Worm (Caenorhabditis elegans) whole organism, young adult: ENCODE data around the gene smg-3.

Experiments
- B0019.2 ChIP-seq: fragments of 200-800 bp; sonication (Bioruptor generic); conservative IDR thresholded peaks from 2 replicates; pipeline ENCODE4 v1.3.6; 2022; ENCODE audit warnings: missing genetic modification reagents, missing genetic modification characterization, missing compliant biosample characterization
- B0035.1 ChIP-seq: sonication (generic microtip); optimal IDR thresholded peaks from 2 replicates; lab custom pipeline; 2016; ENCODE audit warnings: missing genetic modification characterization, mild to moderate bottlenecking, missing compliant biosample characterization, missing genotype, missing genetic modification reagents
- B0336.3 ChIP-seq: fragments of 200-800 bp; sonication (Bioruptor generic); IDR thresholded peaks from 2 replicates; pipeline ENCODE4 v1.3.6; 2022; ENCODE audit warnings: missing genetic modification characterization, missing compliant biosample characterization
- D2030.7 ChIP-seq: fragments of 200-800 bp; sonication (Bioruptor generic); IDR thresholded peaks from 2 replicates; pipeline ENCODE4 v1.3.6; 2022; ENCODE audit warnings: missing genetic modification reagents, missing genetic modification characterization, missing compliant biosample characterization
- F23B12.7 ChIP-seq: sonication (generic microtip); optimal IDR thresholded peaks from 2 replicates; lab custom pipeline; 2017; ENCODE audit warnings: missing genetic modification characterization, mild to moderate bottlenecking, missing compliant biosample characterization, antibody characterized with exemption, moderate library complexity; ENCODE audit not compliant: insufficient read depth
- F52B5.7 ChIP-seq: sonication (generic microtip); optimal IDR thresholded peaks from 2 replicates; lab custom pipeline; 2016; ENCODE audit warnings: mild to moderate bottlenecking, missing genetic modification characterization, missing compliant biosample characterization
- F55B11.4 ChIP-seq: sonication (generic microtip); optimal IDR thresholded peaks from 2 replicates; lab custom pipeline; 2016; ENCODE audit warnings: missing compliant biosample characterization, missing genetic modification characterization, borderline replicate concordance; ENCODE audit not compliant: insufficient read depth
- K11D2.4 ChIP-seq: fragments of 200-800 bp; sonication (Bioruptor generic); IDR thresholded peaks from 2 replicates; pipeline ENCODE4 v1.3.6; 2022; ENCODE audit warnings: missing genetic modification reagents, missing genetic modification characterization, missing compliant biosample characterization
- K12H6.12 ChIP-seq: fragments of 200-800 bp; sonication (Bioruptor generic); optimal IDR thresholded peaks from 2 replicates; lab custom pipeline; 2018; ENCODE audit warnings: mild to moderate bottlenecking, missing genetic modification characterization, missing compliant biosample characterization
- T26A5.8 ChIP-seq: sonication (generic microtip); optimal IDR thresholded peaks from 2 replicates; lab custom pipeline; 2016; ENCODE audit warnings: missing genetic modification characterization, missing compliant biosample characterization
- Y53G8AR.9 ChIP-seq: fragments of 200-800 bp; sonication (Bioruptor generic); conservative IDR thresholded peaks from 2 replicates; pipeline ENCODE4 v1.3.6; 2022; ENCODE audit warnings: missing genetic modification reagents, missing genetic modification characterization, missing compliant biosample characterization
- Y56A3A.18 ChIP-seq: fragments of 200-800 bp; sonication (Bioruptor generic); IDR thresholded peaks from 2 replicates; pipeline ENCODE4 v1.3.6; 2022; ENCODE audit warnings: missing genetic modification reagents, missing genetic modification characterization, missing compliant biosample characterization
- Y95B8A.8 ChIP-seq: fragments of 200-800 bp; sonication (Bioruptor generic); IDR thresholded peaks from 2 replicates; pipeline ENCODE4 v1.3.6; 2022; ENCODE audit warnings: missing genetic modification reagents, missing genetic modification characterization, missing compliant biosample characterization
- akir-1 ChIP-seq: fragments of 200-800 bp; sonication (Bioruptor generic); optimal IDR thresholded peaks from 2 replicates; lab custom pipeline; 2018; ENCODE audit warnings: mild to moderate bottlenecking, missing genetic modification characterization, moderate library complexity, missing compliant biosample characterization
- aptf-2 ChIP-seq: fragments of 200-800 bp; sonication (Bioruptor generic); conservative IDR thresholded peaks from 2 replicates; pipeline ENCODE4 v1.3.6; 2022; ENCODE audit warnings: missing genetic modification reagents, missing genetic modification characterization, missing compliant biosample characterization
- aptf-3 ChIP-seq: fragments of 200-800 bp; sonication (Bioruptor generic); IDR thresholded peaks from 2 replicates; pipeline ENCODE4 v1.3.6; 2022; ENCODE audit warnings: missing genetic modification characterization, missing compliant biosample characterization
- athp-1 ChIP-seq: sonication (generic microtip); optimal IDR thresholded peaks from 2 replicates; lab custom pipeline; 2017; ENCODE audit warnings: mild to moderate bottlenecking, missing genetic modification characterization, missing compliant biosample characterization
- bed-2 ChIP-seq: fragments of 200-800 bp; sonication (Bioruptor generic); IDR thresholded peaks from 2 replicates; pipeline ENCODE4 v1.3.6; 2022; ENCODE audit warnings: missing genetic modification reagents, missing genetic modification characterization, missing compliant biosample characterization
- ccch-3 ChIP-seq: fragments of 200-800 bp; sonication (Bioruptor generic); optimal IDR thresholded peaks from 2 replicates; lab custom pipeline; 2018; ENCODE audit warnings: mild to moderate bottlenecking, missing genetic modification characterization, missing compliant biosample characterization
- ceh-27 ChIP-seq: fragments of 200-800 bp; sonication (Bioruptor generic); optimal IDR thresholded peaks from 2 replicates; lab custom pipeline; 2018; ENCODE audit warnings: mild to moderate bottlenecking, missing genetic modification characterization, moderate library complexity, missing compliant biosample characterization
- ceh-91 ChIP-seq: fragments of 200-800 bp; sonication (Bioruptor generic); IDR thresholded peaks from 2 replicates; pipeline ENCODE4 v1.3.6; 2022; ENCODE audit warnings: missing genetic modification reagents, missing genetic modification characterization, missing compliant biosample characterization
- efl-1 ChIP-seq: fragments of 150-350 bp; optimal IDR thresholded peaks from 2 replicates; lab custom pipeline; 2014; ENCODE audit warnings: missing biosample characterization, missing genetic modification reagents, missing genetic modification characterization
- egrh-3 ChIP-seq: fragments of 200-800 bp; sonication (Bioruptor generic); IDR thresholded peaks from 2 replicates; pipeline ENCODE4 v1.3.6; 2022; ENCODE audit warnings: missing genetic modification reagents, missing genetic modification characterization, missing compliant biosample characterization
- ekl-4 ChIP-seq: fragments of 200-800 bp; sonication (Bioruptor generic); IDR thresholded peaks from 2 replicates; pipeline ENCODE4 v1.3.6; 2022; ENCODE audit warnings: missing genetic modification reagents, missing genetic modification characterization, missing compliant biosample characterization
- hlh-12 ChIP-seq: sonication (generic microtip); optimal IDR thresholded peaks from 2 replicates; lab custom pipeline; 2016; ENCODE audit warnings: missing genetic modification characterization, missing compliant biosample characterization
- hmg-20 ChIP-seq: fragments of 200-800 bp; sonication (Bioruptor generic); IDR thresholded peaks from 2 replicates; pipeline ENCODE4 v1.3.6; 2022; ENCODE audit warnings: missing genetic modification reagents, missing genetic modification characterization, missing compliant biosample characterization
- hrde-1 ChIP-seq: sonication (generic microtip); optimal IDR thresholded peaks from 2 replicates; lab custom pipeline; 2016; ENCODE audit warnings: missing genetic modification characterization, mild to moderate bottlenecking, missing compliant biosample characterization, moderate library complexity, missing genotype, missing genetic modification reagents, borderline replicate concordance
- let-526 ChIP-seq: fragments of 200-800 bp; sonication (Bioruptor generic); IDR thresholded peaks from 2 replicates; pipeline ENCODE4 v1.3.6; 2022; ENCODE audit warnings: missing genetic modification reagents, missing genetic modification characterization, missing compliant biosample characterization
- lin-26 ChIP-seq: fragments of 200-800 bp; sonication (Bioruptor generic); IDR thresholded peaks from 2 replicates; pipeline ENCODE4 v1.3.6; 2022; ENCODE audit warnings: missing genetic modification reagents, missing genetic modification characterization, missing compliant biosample characterization
- madf-10 ChIP-seq: sonication (generic microtip); optimal IDR thresholded peaks from 2 replicates; lab custom pipeline; 2016; ENCODE audit warnings: mild to moderate bottlenecking, missing genetic modification characterization, missing compliant biosample characterization
- madf-8 ChIP-seq: fragments of 200-800 bp; sonication (Bioruptor generic); conservative IDR thresholded peaks from 2 replicates; pipeline ENCODE4 v1.3.6; 2022; ENCODE audit warnings: missing genetic modification reagents, missing genetic modification characterization, missing compliant biosample characterization
- mes-4 ChIP-seq: sonication (generic microtip); optimal IDR thresholded peaks from 2 replicates; lab custom pipeline; 2016; ENCODE audit warnings: missing genotype, missing genetic modification characterization, missing compliant biosample characterization
- mxl-1 ChIP-seq: sonication (generic microtip); optimal IDR thresholded peaks from 2 replicates; lab custom pipeline; 2016; ENCODE audit warnings: missing genetic modification characterization, missing compliant biosample characterization
- nfya-2 ChIP-seq: fragments of 200-800 bp; sonication (Bioruptor generic); IDR thresholded peaks from 2 replicates; pipeline ENCODE4 v1.3.6; 2022; ENCODE audit warnings: missing genetic modification reagents, missing genetic modification characterization, missing compliant biosample characterization
- nhr-27 ChIP-seq: fragments of 200-800 bp; sonication (Bioruptor generic); optimal IDR thresholded peaks from 2 replicates; lab custom pipeline; 2018; ENCODE audit warnings: mild to moderate bottlenecking, missing genetic modification characterization, moderate library complexity, missing compliant biosample characterization
- rcor-1 ChIP-seq: fragments of 200-800 bp; sonication (Bioruptor generic); IDR thresholded peaks from 2 replicates; pipeline ENCODE4 v1.3.6; 2022; ENCODE audit warnings: missing genetic modification reagents, missing genetic modification characterization, missing compliant biosample characterization
- rpc-1 ChIP-seq, 2 experiments: fragments of 150-350 bp in 1 of 2; sonication (generic microtip) in 1 of 2; optimal IDR thresholded peaks; 2 replicates each; lab custom pipeline; 2014 to 2018; ENCODE audit warnings: missing biosample characterization in 1 of 2, missing genetic modification characterization in 1 of 2, missing genetic modification reagents in 1 of 2, missing genotype in 1 of 2
- sea-2 ChIP-seq: fragments of 200-800 bp; sonication (Bioruptor generic); IDR thresholded peaks from 2 replicates; pipeline ENCODE4 v1.3.6; 2022; ENCODE audit warnings: missing genetic modification characterization, missing compliant biosample characterization
- snpc-1.3 ChIP-seq: sonication (generic microtip); optimal IDR thresholded peaks from 2 replicates; lab custom pipeline; 2017; ENCODE audit warnings: missing genetic modification characterization, mild to moderate bottlenecking, missing compliant biosample characterization, antibody characterized with exemption, moderate library complexity, missing genotype, missing genetic modification reagents; ENCODE audit not compliant: insufficient read depth
- snpc-3.4 ChIP-seq: sonication (generic microtip); optimal IDR thresholded peaks from 2 replicates; lab custom pipeline; 2017; ENCODE audit warnings: missing genetic modification characterization, mild to moderate bottlenecking, missing compliant biosample characterization, antibody characterized with exemption, moderate library complexity, missing genotype, missing genetic modification reagents
- snpc-4 ChIP-seq, 5 experiments: fragments of 150-350 bp in 1 of 5; sonication (generic microtip) in 4 of 5; optimal IDR thresholded peaks; 2 replicates each; lab custom pipeline; 2014 to 2018; ENCODE audit warnings: missing genetic modification characterization in 5 of 5, missing biosample characterization in 3 of 5, antibody characterized with exemption in 2 of 5, mild to moderate bottlenecking in 2 of 5, missing compliant biosample characterization in 2 of 5, missing genotype in 2 of 5, moderate library complexity in 2 of 5, missing genetic modification reagents in 1 of 5
- somi-1 ChIP-seq: fragments of 200-800 bp; sonication (Bioruptor generic); optimal IDR thresholded peaks from 2 replicates; lab custom pipeline; 2018; ENCODE audit warnings: mild to moderate bottlenecking, missing genetic modification characterization, missing compliant biosample characterization
- tbx-9 ChIP-seq: sonication (generic microtip); optimal IDR thresholded peaks from 2 replicates; lab custom pipeline; 2016; ENCODE audit warnings: borderline replicate concordance, missing genetic modification characterization, inconsistent platforms, missing compliant biosample characterization
- xnd-1 ChIP-seq: sonication (generic microtip); optimal IDR thresholded peaks from 2 replicates; lab custom pipeline; 2016; ENCODE audit warnings: missing genotype, missing genetic modification reagents, missing genetic modification characterization, missing compliant biosample characterization
- zfh-2 ChIP-seq: fragments of 200-800 bp; sonication (Bioruptor generic); conservative IDR thresholded peaks from 2 replicates; pipeline ENCODE4 v1.3.6; 2022; ENCODE audit warnings: missing genetic modification reagents, missing genetic modification characterization, missing compliant biosample characterization
- ztf-26 ChIP-seq: sonication (generic microtip); optimal IDR thresholded peaks from 2 replicates; lab custom pipeline; 2017; ENCODE audit warnings: missing genetic modification characterization, missing compliant biosample characterization
- ztf-28 ChIP-seq: fragments of 200-800 bp; sonication (Bioruptor generic); IDR thresholded peaks from 2 replicates; pipeline ENCODE4 v1.3.6; 2022; ENCODE audit warnings: missing genetic modification reagents, missing genetic modification characterization, missing compliant biosample characterization

smg-3 gene

ce11 chrIV:6376473-6377115 lies 3.7 kb upstream of the smg-3 start, which contains the start of the genes hrpf-2 and bli-6 (continued):
- TF ChIP-seq ceh-27 (GFP tag; lab: Kevin White, UChicago) (no peak), F52B5.7 (no peak), madf-10 (tag; lab: Kevin White, UChicago) (no peak), Y56A3A.18 (no peak), bed-2 (no peak), T26A5.8 (no peak), xnd-1 (tag; lab: Kevin White, UChicago) (no peak), B0336.3 (no peak), ztf-28 (GFP tag; lab: Robert Waterston, UW) (no peak), lin-26 (GFP tag; lab: Robert Waterston, UW) (no peak), snpc-4 (GFP tag; optimal IDR thresholded peaks at IDR 0.05; lab: Kevin White, UChicago) (peak; percentile 17), snpc-4 (tag; optimal IDR thresholded peaks at IDR 0.05; lab: Kevin White, UChicago) (peak; percentile 42 to 91 (median 86)), madf-8 (GFP tag; lab: Robert Waterston, UW) (no peak), rpc-1 (optimal IDR thresholded peaks at IDR 0.05; lab: Kevin White, UChicago) (no peak), rpc-1 (tag; optimal IDR thresholded peaks at IDR 0.05; lab: Kevin White, UChicago) (no peak), B0019.2 (no peak), let-526 (no peak), nfya-2 (no peak), mes-4 (tag; lab: Kevin White, UChicago) (no peak), snpc-1.3 (tag; lab: Kevin White, UChicago) (peak; percentile 74), athp-1 (no peak), mxl-1 (tag; lab: Kevin White, UChicago) (no peak), hmg-20 (GFP tag; lab: Robert Waterston, UW) (no peak), somi-1 (GFP tag; lab: Kevin White, UChicago) (no peak), tbx-9 (tag; lab: Kevin White, UChicago) (no peak), hlh-12 (no peak), Y53G8AR.9 (GFP tag; lab: Robert Waterston, UW) (no peak), egrh-3 (GFP tag; lab: Robert Waterston, UW) (no peak), F23B12.7 (peak; percentile 21), K12H6.12 (tag; lab: Kevin White, UChicago) (peak; percentile 4), nhr-27 (tag; lab: Kevin White, UChicago) (no peak), zfh-2 (GFP tag; lab: Robert Waterston, UW) (no peak), aptf-2 (GFP tag; lab: Robert Waterston, UW) (no peak), F55B11.4 (tag; lab: Kevin White, UChicago) (no peak), efl-1 (peak; percentile 47), B0035.1 (no peak), akir-1 (no peak), hrde-1 (tag; lab: Kevin White, UChicago) (no peak), ztf-26 (tag; lab: Kevin White, UChicago) (no peak), ekl-4 (GFP tag; lab: Robert Waterston, UW) (no peak), sea-2 (no peak), snpc-3.4 (tag; lab: Kevin White, UChicago) (no peak), K11D2.4 (GFP tag; lab: Robert Waterston, UW) (no peak), ccch-3 (GFP tag; lab: Kevin White, UChicago) (no peak), D2030.7 (GFP tag; lab: Robert Waterston, UW) (0 out of 2 replicates have a peak, but pooled peaks have one; percentile 30), ceh-91 (no peak), Y95B8A.8 (GFP tag; lab: Robert Waterston, UW) (no peak), aptf-3 (GFP tag; lab: Robert Waterston, UW) (no peak), rcor-1 (GFP tag; lab: Robert Waterston, UW) (no peak)
